Worm (Caenorhabditis elegans): ENCODE data around the gene F45E1.1.

F45E1.1 gene

DNA sequence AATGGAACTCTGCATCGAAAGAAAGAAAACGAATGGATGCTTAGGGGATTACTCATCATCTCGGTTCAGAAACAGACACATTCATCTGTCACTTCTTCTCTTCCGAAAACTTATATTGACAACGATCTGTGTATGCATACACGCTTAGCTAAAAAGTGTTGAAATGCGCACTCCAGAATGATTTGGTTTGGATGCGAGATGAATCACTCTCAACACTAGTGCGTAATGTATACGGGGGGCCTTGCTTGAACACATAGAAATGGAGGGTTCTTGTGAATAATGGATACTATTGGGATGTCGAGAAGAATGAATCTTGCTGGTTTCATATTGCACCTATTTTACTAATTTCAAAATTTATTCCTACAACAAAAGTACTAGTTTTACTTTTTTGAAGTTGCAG is 39.5 kb upstream of the F45E1.1 start:
- TF ChIP-seq ceh-39 (tag; optimal IDR thresholded peaks at IDR 0.05) (no peak), mep-1 (tag; optimal IDR thresholded peaks at IDR 0.05) (no peak), unc-62 (GFP tag; optimal IDR thresholded peaks at IDR 0.05) (no peak), ceh-43 (GFP tag; optimal IDR thresholded peaks at IDR 0.05) (no peak), hlh-1 (tag; optimal IDR thresholded peaks at IDR 0.05) (no peak)

DNA sequence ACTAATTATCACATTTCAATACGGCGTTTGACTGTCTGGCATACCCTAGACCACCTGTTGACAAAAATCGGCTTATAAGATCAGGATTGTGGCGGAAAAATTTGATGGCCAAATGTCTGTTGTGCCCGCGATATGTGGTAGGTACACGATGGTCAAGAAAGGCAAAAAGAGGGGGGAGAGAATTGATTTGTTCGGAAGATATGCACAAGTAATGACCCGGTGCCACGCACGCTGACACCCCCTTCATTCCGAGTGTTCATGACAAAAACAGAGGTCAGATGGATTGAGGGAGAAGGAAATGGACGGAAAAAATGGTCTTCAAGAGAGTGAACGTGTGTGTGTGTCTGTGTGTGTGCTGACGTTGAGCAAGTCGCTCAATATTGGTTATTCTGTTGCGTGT is 38.0 kb upstream of the F45E1.1 start:
- no peak for TF ChIP-seq lin-13 (tag; optimal IDR thresholded peaks at IDR 0.05)
- no peak for TF ChIP-seq mep-1 (tag; optimal IDR thresholded peaks at IDR 0.05)
- no peak for TF ChIP-seq pha-4 (tag; optimal IDR thresholded peaks at IDR 0.05)
- TF ChIP-seq cnd-1 (tag; optimal IDR thresholded peaks at IDR 0.05) = peak; percentile 58
- no peak for TF ChIP-seq mab-5 (tag; optimal IDR thresholded peaks at IDR 0.05)
- no peak for TF ChIP-seq snpc-4 (tag; optimal IDR thresholded peaks at IDR 0.05)
- TF ChIP-seq ztf-11 (tag; optimal IDR thresholded peaks at IDR 0.05) = no peak
- no peak for TF ChIP-seq tbx-8 (GFP tag; optimal IDR thresholded peaks at IDR 0.05)
- TF ChIP-seq nhr-76 (tag; optimal IDR thresholded peaks at IDR 0.05) = no peak
- TF ChIP-seq nhr-12 (tag; optimal IDR thresholded peaks at IDR 0.05) = no peak
- no peak for TF ChIP-seq M03D4.4 (tag; optimal IDR thresholded peaks at IDR 0.05)
- TF ChIP-seq sptf-1 (tag; optimal IDR thresholded peaks at IDR 0.05) = no peak
- TF ChIP-seq ceh-83 (GFP tag; optimal IDR thresholded peaks at IDR 0.05) = no peak
- peak; percentile 25 for TF ChIP-seq mls-2 (tag; optimal IDR thresholded peaks at IDR 0.05)
- no peak for TF ChIP-seq ham-2 (GFP tag; optimal IDR thresholded peaks at IDR 0.05)
- TF ChIP-seq unc-62 (GFP tag; optimal IDR thresholded peaks at IDR 0.05) = no peak
- no peak for TF ChIP-seq sem-2 (GFP tag; optimal IDR thresholded peaks at IDR 0.05)
- no peak for TF ChIP-seq unc-39 (tag; optimal IDR thresholded peaks at IDR 0.05)
- no peak for TF ChIP-seq unc-120 (tag; optimal IDR thresholded peaks at IDR 0.05; ENCODE audit: poor library complexity, severe bottlenecking)
- no peak for TF ChIP-seq blmp-1 (tag; optimal IDR thresholded peaks at IDR 0.05)
- no peak for TF ChIP-seq ceh-43 (GFP tag; optimal IDR thresholded peaks at IDR 0.05)
- peak; percentile 52 for TF ChIP-seq lin-32 (GFP tag; optimal IDR thresholded peaks at IDR 0.05)
- peak; percentile 54 for TF ChIP-seq elt-1 (tag; optimal IDR thresholded peaks at IDR 0.05; ENCODE audit: borderline replicate concordance, insufficient read depth)
- no peak for TF ChIP-seq bed-3 (GFP tag; optimal IDR thresholded peaks at IDR 0.05)
- no peak for TF ChIP-seq nhr-237 (tag; optimal IDR thresholded peaks at IDR 0.05)
- TF ChIP-seq drap-1 (GFP tag; optimal IDR thresholded peaks at IDR 0.05) = no peak
- no peak for TF ChIP-seq ceh-39 (tag; optimal IDR thresholded peaks at IDR 0.05)
- no peak for TF ChIP-seq zip-8 (tag; optimal IDR thresholded peaks at IDR 0.05)
- peak; percentile 89 for TF ChIP-seq nhr-2 (tag; optimal IDR thresholded peaks at IDR 0.05)
- TF ChIP-seq elt-3 (tag; optimal IDR thresholded peaks at IDR 0.05) = no peak
- TF ChIP-seq ces-1 (GFP tag; optimal IDR thresholded peaks at IDR 0.05) = no peak
- no peak for TF ChIP-seq lsy-2 (tag; optimal IDR thresholded peaks at IDR 0.05)
- no peak for TF ChIP-seq flh-1 (GFP tag; optimal IDR thresholded peaks at IDR 0.05)
- TF ChIP-seq hlh-1 (tag; optimal IDR thresholded peaks at IDR 0.05) = no peak
- TF ChIP-seq nhr-28 (tag; optimal IDR thresholded peaks at IDR 0.05) = no peak

- TF ChIP-seq drap-1 (GFP tag; optimal IDR thresholded peaks at IDR 0.05) (no peak), nhr-237 (tag; optimal IDR thresholded peaks at IDR 0.05) (no peak), zip-8 (tag; optimal IDR thresholded peaks at IDR 0.05) (peak; percentile 43), nhr-2 (tag; optimal IDR thresholded peaks at IDR 0.05) (peak; percentile 90), ces-1 (GFP tag; optimal IDR thresholded peaks at IDR 0.05) (peak; percentile 74)
Observed at ce11 chrX:7968537-7968936, 34.9 kb upstream of the F45E1.1 start.

DNA sequence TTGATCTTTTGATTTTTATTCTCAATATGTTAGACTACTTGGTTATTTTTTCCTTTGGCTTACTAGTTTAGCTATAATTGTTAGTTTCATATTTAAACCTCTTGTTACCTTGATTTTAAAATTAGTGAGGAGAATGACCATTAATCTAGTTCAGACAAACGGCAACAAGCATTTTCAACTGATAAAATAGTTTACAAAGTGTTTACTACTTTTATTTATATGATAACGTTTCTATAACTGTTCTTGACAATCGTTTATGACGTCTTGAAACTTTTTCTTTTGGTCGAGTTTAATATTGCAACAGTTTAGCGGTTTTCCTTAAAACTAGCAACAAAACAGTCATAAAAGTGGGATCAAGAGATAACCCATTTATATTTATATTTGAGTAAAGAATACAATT is 27.7 kb upstream of the F45E1.1 start:
- TF ChIP-seq unc-120 (tag; optimal IDR thresholded peaks at IDR 0.05; ENCODE audit: poor library complexity, severe bottlenecking) (no peak), elt-1 (tag; optimal IDR thresholded peaks at IDR 0.05; ENCODE audit: borderline replicate concordance, insufficient read depth) (no peak), elt-3 (tag; optimal IDR thresholded peaks at IDR 0.05) (no peak), lin-32 (GFP tag; optimal IDR thresholded peaks at IDR 0.05) (no peak), nhr-12 (tag; optimal IDR thresholded peaks at IDR 0.05) (no peak), ceh-39 (tag; optimal IDR thresholded peaks at IDR 0.05) (no peak), ceh-43 (GFP tag; optimal IDR thresholded peaks at IDR 0.05) (no peak), snpc-4 (tag; optimal IDR thresholded peaks at IDR 0.05) (no peak), mab-5 (tag; optimal IDR thresholded peaks at IDR 0.05) (no peak), nhr-76 (tag; optimal IDR thresholded peaks at IDR 0.05) (no peak), unc-62 (GFP tag; optimal IDR thresholded peaks at IDR 0.05) (no peak), ham-2 (GFP tag; optimal IDR thresholded peaks at IDR 0.05) (no peak), lin-13 (tag; optimal IDR thresholded peaks at IDR 0.05) (no peak), cnd-1 (tag; optimal IDR thresholded peaks at IDR 0.05) (no peak), mls-2 (tag; optimal IDR thresholded peaks at IDR 0.05) (no peak), blmp-1 (tag; optimal IDR thresholded peaks at IDR 0.05) (no peak), flh-1 (GFP tag; optimal IDR thresholded peaks at IDR 0.05) (no peak)

Measured in whole organism, mixed stage, embryonic.